Worm (Caenorhabditis elegans): Measurements from ENCODE around the gene sel-10.

ce11 chrV:13862505-13862904 lies 43.3 kb downstream of the sel-10 start, which contains the start of gene srx-137:
- no peak for TF ChIP-seq R02D3.7 (tag; optimal IDR thresholded peaks at IDR 0.05)
- no peak for TF ChIP-seq ztf-4 (tag; optimal IDR thresholded peaks at IDR 0.05)
- no peak for TF ChIP-seq aly-2 (tag; optimal IDR thresholded peaks at IDR 0.05)
- no peak for TF ChIP-seq ZK546.5 (tag; optimal IDR thresholded peaks at IDR 0.05)
- TF ChIP-seq mbf-1 (tag; optimal IDR thresholded peaks at IDR 0.05) = no peak
- no peak for TF ChIP-seq fos-1 (tag; optimal IDR thresholded peaks at IDR 0.05)
- no peak for TF ChIP-seq lin-39 (tag; optimal IDR thresholded peaks at IDR 0.05)
- TF ChIP-seq ztf-11 (tag; optimal IDR thresholded peaks at IDR 0.05) = no peak
- no peak for TF ChIP-seq F13H6.1 (tag; optimal IDR thresholded peaks at IDR 0.05)
- TF ChIP-seq nhr-11 (tag; optimal IDR thresholded peaks at IDR 0.05) = no peak
